Worm (Caenorhabditis elegans) whole organism, L4 larva: ENCODE data around the gene act-2.

ENCODE experiments used
- F26F4.8 ChIP-seq: fragments of 200-800 bp; sonication (Bioruptor generic); conservative IDR thresholded peaks from 2 replicates; pipeline ENCODE4 v1.3.6; 2022; ENCODE audit warnings: missing genetic modification characterization, missing compliant biosample characterization
- F44E2.7 ChIP-seq: fragments of 200-800 bp; sonication (Bioruptor generic); IDR thresholded peaks from 2 replicates; pipeline ENCODE4 v2.1.2; 2022; ENCODE audit warnings: missing genetic modification characterization, missing compliant biosample characterization
- F49E8.2 ChIP-seq: sonication (generic microtip); optimal IDR thresholded peaks from 2 replicates; lab custom pipeline; 2016; ENCODE audit warnings: missing compliant biosample characterization, mild to moderate bottlenecking, missing genetic modification characterization, borderline replicate concordance
- R02D3.7 ChIP-seq: fragments of 150-350 bp; sonication (generic microtip); optimal IDR thresholded peaks from 3 replicates; lab custom pipeline; 2014; ENCODE audit warnings: missing biosample characterization, missing genetic modification characterization
- T26A8.4 ChIP-seq: fragments of 200-800 bp; sonication (Bioruptor generic); IDR thresholded peaks from 2 replicates; pipeline ENCODE4 v1.3.6; 2022; ENCODE audit warnings: missing genetic modification characterization, missing compliant biosample characterization
- Y105C5A.15 ChIP-seq: fragments of 200-800 bp; sonication (Bioruptor generic); IDR thresholded peaks from 2 replicates; pipeline ENCODE4 v1.3.6; 2022; ENCODE audit warnings: missing genetic modification characterization, missing compliant biosample characterization
- Y48G9A.11 ChIP-seq: fragments of 200-800 bp; sonication (Bioruptor generic); IDR thresholded peaks from 2 replicates; pipeline ENCODE4 v1.3.6; 2022; ENCODE audit warnings: missing genetic modification reagents, missing genetic modification characterization, missing compliant biosample characterization
- ZK337.2 ChIP-seq: fragments of 200-800 bp; sonication (Bioruptor generic); IDR thresholded peaks from 2 replicates; pipeline ENCODE4 v1.3.6; 2022; ENCODE audit warnings: missing genetic modification reagents, missing genetic modification characterization, missing compliant biosample characterization
- aly-2 ChIP-seq: sonication (generic microtip); optimal IDR thresholded peaks from 2 replicates; lab custom pipeline; 2018; ENCODE audit warnings: missing biosample characterization, missing genetic modification characterization
- ama-1 ChIP-seq: fragments of 150-350 bp; optimal IDR thresholded peaks from 2 replicates; lab custom pipeline; 2014; ENCODE audit warnings: inconsistent platforms, mixed read lengths
- attf-4 ChIP-seq: sonication (generic microtip); optimal IDR thresholded peaks from 3 replicates; lab custom pipeline; 2017; ENCODE audit warnings: missing biosample characterization, missing genetic modification characterization
- ceh-20 ChIP-seq: fragments of 200-800 bp; sonication (Bioruptor generic); IDR thresholded peaks from 2 replicates; pipeline ENCODE4 v1.3.6; 2022; ENCODE audit warnings: missing genetic modification reagents, missing genetic modification characterization, missing compliant biosample characterization
- ceh-28 ChIP-seq: fragments of 150-350 bp; optimal IDR thresholded peaks from 2 replicates; lab custom pipeline; 2014; ENCODE audit warnings: missing biosample characterization, missing genetic modification reagents, missing genetic modification characterization
- ceh-32 ChIP-seq: sonication (generic microtip); optimal IDR thresholded peaks from 2 replicates; lab custom pipeline; 2016; ENCODE audit warnings: mild to moderate bottlenecking, missing genetic modification characterization, missing compliant biosample characterization; ENCODE audit not compliant: poor library complexity
- ceh-44 ChIP-seq: fragments of 200-800 bp; sonication (Bioruptor generic); IDR thresholded peaks from 2 replicates; pipeline ENCODE4 v1.3.6; 2022; ENCODE audit warnings: missing genetic modification reagents, missing genetic modification characterization, missing compliant biosample characterization
- ceh-62 ChIP-seq: sonication (generic microtip); optimal IDR thresholded peaks from 2 replicates; lab custom pipeline; 2017; ENCODE audit warnings: missing biosample characterization, missing genetic modification characterization
- ces-1 ChIP-seq: fragments of 150-350 bp; sonication (generic microtip); optimal IDR thresholded peaks from 4 replicates; lab custom pipeline; 2014; ENCODE audit warnings: missing biosample characterization, missing genetic modification reagents, missing genetic modification characterization
- daf-8 ChIP-seq: fragments of 200-800 bp; sonication (Bioruptor generic); IDR thresholded peaks from 2 replicates; pipeline ENCODE4 v1.3.6; 2022; ENCODE audit warnings: missing genetic modification characterization, missing compliant biosample characterization
- dpl-1 ChIP-seq: fragments of 150-350 bp; optimal IDR thresholded peaks from 2 replicates; lab custom pipeline; 2014; ENCODE audit warnings: missing biosample characterization, missing genetic modification reagents, missing genetic modification characterization
- egl-43 ChIP-seq: fragments of 200-800 bp; sonication (Bioruptor generic); IDR thresholded peaks from 2 replicates; pipeline ENCODE4 v1.3.6; 2022; ENCODE audit warnings: missing genetic modification reagents, missing genetic modification characterization, missing compliant biosample characterization
- gei-8 ChIP-seq: fragments of 200-800 bp; sonication (Bioruptor generic); optimal IDR thresholded peaks from 2 replicates; lab custom pipeline; 2018; ENCODE audit warnings: mild to moderate bottlenecking, missing genetic modification characterization, missing compliant biosample characterization
- hif-1 ChIP-seq, 2 experiments: sonication (generic microtip); optimal IDR thresholded peaks; 2 replicates each; lab custom pipeline; 2016 to 2017; ENCODE audit warnings: missing compliant biosample characterization in 2 of 2, missing genetic modification characterization in 2 of 2, missing genetic modification reagents in 2 of 2, missing genotype in 2 of 2, mild to moderate bottlenecking in 1 of 2
- hlh-30 ChIP-seq: sonication (generic microtip); optimal IDR thresholded peaks from 2 replicates; lab custom pipeline; 2017; ENCODE audit warnings: antibody characterized with exemption, mild to moderate bottlenecking, missing genetic modification characterization, missing compliant biosample characterization; ENCODE audit not compliant: insufficient read depth
- jun-1 ChIP-seq: fragments of 150-350 bp; optimal IDR thresholded peaks from 2 replicates; lab custom pipeline; 2014; ENCODE audit warnings: missing biosample characterization, missing genetic modification reagents, missing genetic modification characterization
- lim-7 ChIP-seq: fragments of 200-800 bp; sonication (Bioruptor generic); IDR thresholded peaks from 2 replicates; pipeline ENCODE4 v1.3.6; 2022; ENCODE audit warnings: missing genetic modification characterization, missing compliant biosample characterization
- lin-1 ChIP-seq: fragments of 200-800 bp; sonication (Bioruptor generic); IDR thresholded peaks from 2 replicates; pipeline ENCODE4 v1.3.6; 2022; ENCODE audit warnings: missing genetic modification reagents, missing genetic modification characterization, missing compliant biosample characterization
- lin-15B ChIP-seq: fragments of 150-350 bp; sonication (generic microtip); optimal IDR thresholded peaks from 3 replicates; lab custom pipeline; 2014; ENCODE audit warnings: missing biosample characterization, missing genetic modification characterization
- lin-38 ChIP-seq: fragments of 200-800 bp; sonication (Bioruptor generic); IDR thresholded peaks from 2 replicates; pipeline ENCODE4 v1.3.6; 2022; ENCODE audit warnings: missing genetic modification reagents, missing genetic modification characterization, missing compliant biosample characterization
- lir-3 ChIP-seq: sonication (generic microtip); optimal IDR thresholded peaks from 2 replicates; lab custom pipeline; 2016; ENCODE audit warnings: mild to moderate bottlenecking, missing genetic modification characterization, missing compliant biosample characterization
- mep-1 ChIP-seq: fragments of 150-350 bp; sonication (generic microtip); optimal IDR thresholded peaks from 3 replicates; lab custom pipeline; 2014; ENCODE audit warnings: missing biosample characterization, missing genetic modification characterization
- mes-2 ChIP-seq: sonication (generic microtip); optimal IDR thresholded peaks from 2 replicates; lab custom pipeline; 2016; ENCODE audit warnings: missing genotype, mild to moderate bottlenecking, missing genetic modification characterization, missing compliant biosample characterization; ENCODE audit not compliant: poor library complexity, severe bottlenecking
- nhr-11 ChIP-seq: fragments of 150-350 bp; optimal IDR thresholded peaks from 2 replicates; lab custom pipeline; 2014; ENCODE audit warnings: missing biosample characterization, missing genetic modification characterization
- nhr-111 ChIP-seq: fragments of 200-800 bp; sonication (Bioruptor generic); optimal IDR thresholded peaks from 2 replicates; lab custom pipeline; 2018; ENCODE audit warnings: mild to moderate bottlenecking, missing genetic modification characterization, missing compliant biosample characterization
- nhr-41 ChIP-seq: fragments of 200-800 bp; sonication (Bioruptor generic); IDR thresholded peaks from 2 replicates; pipeline ENCODE4 v1.3.6; 2022; ENCODE audit warnings: missing genetic modification reagents, missing genetic modification characterization, missing compliant biosample characterization
- nhr-42 ChIP-seq: fragments of 200-800 bp; sonication (Bioruptor generic); IDR thresholded peaks from 2 replicates; pipeline ENCODE4 v1.3.6; 2022; ENCODE audit warnings: missing genetic modification characterization, missing compliant biosample characterization
- nhr-6 ChIP-seq: fragments of 150-350 bp; optimal IDR thresholded peaks from 2 replicates; lab custom pipeline; 2014; ENCODE audit warnings: missing biosample characterization, missing genetic modification characterization
- nhr-76 ChIP-seq: fragments of 150-350 bp; optimal IDR thresholded peaks from 2 replicates; lab custom pipeline; 2014; ENCODE audit warnings: missing biosample characterization, missing genetic modification characterization
- nhr-77 ChIP-seq: fragments of 150-350 bp; optimal IDR thresholded peaks from 2 replicates; lab custom pipeline; 2014; ENCODE audit warnings: missing biosample characterization, missing genetic modification characterization
- pha-4 ChIP-seq, 2 experiments: fragments of 150-350 bp in 1 of 2; fragments of 200-800 bp in 1 of 2; sonication (Bioruptor generic) in 1 of 2; IDR thresholded peaks in 1 of 2; optimal IDR thresholded peaks in 1 of 2; 2 replicates each; pipeline versions ENCODE4 v1.3.6 to Lab custom; 2014 to 2022; ENCODE audit warnings: missing genetic modification characterization in 2 of 2, missing genetic modification reagents in 2 of 2, missing biosample characterization in 1 of 2, missing compliant biosample characterization in 1 of 2
- php-3 ChIP-seq: fragments of 200-800 bp; sonication (Bioruptor generic); IDR thresholded peaks from 2 replicates; pipeline ENCODE4 v1.3.6; 2022; ENCODE audit warnings: missing genetic modification reagents, missing genetic modification characterization, missing compliant biosample characterization
- rbr-2 ChIP-seq: sonication (generic microtip); optimal IDR thresholded peaks from 2 replicates; lab custom pipeline; 2016; ENCODE audit warnings: missing genotype, missing genetic modification characterization, missing compliant biosample characterization
- saeg-2 ChIP-seq: fragments of 200-800 bp; sonication (Bioruptor generic); IDR thresholded peaks from 2 replicates; pipeline ENCODE4 v1.3.6; 2022; ENCODE audit warnings: missing genetic modification reagents, missing genetic modification characterization, missing compliant biosample characterization
- skn-1 ChIP-seq: fragments of 150-350 bp; optimal IDR thresholded peaks from 2 replicates; lab custom pipeline; 2014; ENCODE audit warnings: missing biosample characterization, missing genetic modification characterization
- snpc-4 ChIP-seq: fragments of 150-350 bp; optimal IDR thresholded peaks from 2 replicates; lab custom pipeline; 2014; ENCODE audit warnings: missing biosample characterization, missing genetic modification characterization
- spr-3 ChIP-seq: fragments of 200-800 bp; sonication (Bioruptor generic); optimal IDR thresholded peaks from 2 replicates; lab custom pipeline; 2018; ENCODE audit warnings: mild to moderate bottlenecking, missing genetic modification characterization, missing compliant biosample characterization
- tra-1 ChIP-seq: fragments of 200-800 bp; sonication (Bioruptor generic); IDR thresholded peaks from 2 replicates; pipeline ENCODE4 v1.3.6; 2022; ENCODE audit warnings: missing genetic modification reagents, missing genetic modification characterization, missing compliant biosample characterization
- vab-7 ChIP-seq: fragments of 200-800 bp; sonication (Bioruptor generic); IDR thresholded peaks from 2 replicates; pipeline ENCODE4 v1.3.6; 2022; ENCODE audit warnings: missing genetic modification reagents, missing genetic modification characterization, missing compliant biosample characterization
- zfp-2 ChIP-seq: sonication (generic microtip); optimal IDR thresholded peaks from 2 replicates; lab custom pipeline; 2016; ENCODE audit warnings: mild to moderate bottlenecking, missing genetic modification characterization, missing compliant biosample characterization
- zip-11 ChIP-seq: fragments of 200-800 bp; sonication (Bioruptor generic); IDR thresholded peaks from 2 replicates; pipeline ENCODE4 v1.3.6; 2022; ENCODE audit warnings: missing genetic modification characterization, missing compliant biosample characterization
- ztf-11 ChIP-seq: fragments of 150-350 bp; optimal IDR thresholded peaks from 2 replicates; lab custom pipeline; 2014; ENCODE audit warnings: missing biosample characterization, missing genetic modification characterization

The act-2 gene

DNA sequence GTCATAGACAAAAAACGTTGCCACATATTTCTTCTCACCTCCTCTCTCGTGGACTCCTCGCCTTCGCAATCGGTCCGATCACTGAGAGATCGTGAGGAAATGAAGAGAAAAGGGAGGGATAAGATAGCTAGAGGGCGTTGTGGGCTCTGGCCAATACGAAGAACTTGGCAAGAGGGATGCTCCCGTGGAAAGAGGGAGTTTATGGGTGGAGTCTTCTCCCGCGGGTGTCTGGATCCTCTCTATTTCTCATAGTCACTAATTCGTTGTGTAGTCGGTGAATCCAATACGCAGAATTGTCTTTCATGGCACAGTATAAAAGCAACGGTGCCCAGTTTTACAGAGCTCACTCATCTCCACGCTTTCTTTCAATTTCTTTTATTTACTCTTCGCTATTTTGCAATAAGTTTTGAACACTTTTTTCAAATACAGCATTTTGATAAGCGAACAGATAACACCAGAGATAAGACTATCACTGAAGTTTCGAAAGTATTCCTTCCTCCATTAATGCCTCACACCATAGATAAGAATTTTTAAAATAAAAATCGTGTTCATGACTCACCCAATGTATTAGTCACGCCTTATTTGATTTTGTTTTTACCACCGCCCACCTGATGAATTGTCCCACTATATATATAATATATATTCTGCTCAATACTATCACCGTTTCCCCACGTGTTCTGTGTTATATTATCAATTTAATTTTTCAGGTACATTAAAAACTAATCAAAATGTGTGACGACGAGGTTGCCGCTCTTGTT, 2.6 kb upstream of the act-2 start, which contains the start of gene act-1:
Gene act-1 (plus strand): TSS at position 708 of the 758 bp plus-strand sequence.
- TF ChIP-seq tra-1 (GFP tag; lab: Robert Waterston, UW) (no peak), vab-7 (GFP tag; lab: Robert Waterston, UW) (no peak), ama-1 (peak; percentile 5), ZK337.2 (no peak), T26A8.4 (GFP tag; lab: Robert Waterston, UW) (no peak), skn-1 (tag; lab: Kevin White, UChicago) (no peak), lin-1 (GFP tag; lab: Robert Waterston, UW) (no peak), nhr-76 (tag; lab: Kevin White, UChicago) (no peak), ceh-44 (no peak), pha-4 (GFP tag; IDR thresholded peaks at IDR 0.05; lab: Robert Waterston, UW) (no peak), pha-4 (tag; optimal IDR thresholded peaks at IDR 0.05; lab: Kevin White, UChicago) (no peak), ztf-11 (tag; lab: Kevin White, UChicago) (no peak), mep-1 (tag; lab: Kevin White, UChicago) (no peak), zip-11 (GFP tag; lab: Robert Waterston, UW) (no peak), hif-1 (tag; optimal IDR thresholded peaks at IDR 0.05; lab: Kevin White, UChicago) (no peak), ces-1 (GFP tag; lab: Kevin White, UChicago) (no peak), jun-1 (tag; lab: Kevin White, UChicago) (no peak), nhr-6 (no peak), dpl-1 (GFP tag; lab: Kevin White, UChicago) (no peak), daf-8 (no peak), ceh-20 (GFP tag; lab: Robert Waterston, UW) (no peak), ceh-32 (tag; lab: Kevin White, UChicago) (no peak), spr-3 (GFP tag; lab: Kevin White, UChicago) (no peak), egl-43 (GFP tag; lab: Robert Waterston, UW) (no peak; the same call in 1 of the 2 replicates), saeg-2 (GFP tag; lab: Robert Waterston, UW) (no peak), F44E2.7 (GFP tag; lab: Robert Waterston, UW) (no peak), php-3 (GFP tag; lab: Robert Waterston, UW) (no peak), R02D3.7 (no peak), rbr-2 (tag; lab: Kevin White, UChicago) (no peak), ceh-62 (tag; lab: Kevin White, UChicago) (no peak), nhr-41 (no peak), mes-2 (no peak), nhr-111 (GFP tag; lab: Kevin White, UChicago) (no peak), Y48G9A.11 (GFP tag; lab: Robert Waterston, UW) (no peak), hlh-30 (tag; lab: Kevin White, UChicago) (no peak), lin-38 (GFP tag; lab: Robert Waterston, UW) (no peak), lim-7 (GFP tag; lab: Robert Waterston, UW) (no peak), nhr-11 (peak; percentile 73), nhr-77 (tag; lab: Kevin White, UChicago) (peak; percentile 6), aly-2 (tag; lab: Kevin White, UChicago) (no peak), ceh-28 (tag; lab: Kevin White, UChicago) (no peak), zfp-2 (tag; lab: Kevin White, UChicago) (no peak), Y105C5A.15 (no peak), gei-8 (no peak), snpc-4 (tag; lab: Kevin White, UChicago) (no peak), nhr-42 (GFP tag; lab: Robert Waterston, UW) (no peak), F49E8.2 (tag; lab: Kevin White, UChicago) (no peak), lin-15B (tag; lab: Kevin White, UChicago) (no peak), lir-3 (no peak), F26F4.8 (GFP tag; lab: Robert Waterston, UW) (no peak), attf-4 (tag; lab: Kevin White, UChicago) (no peak)
